Fruit fly (Drosophila melanogaster) whole organism, embryonic: ENCODE measurements around the gene CG14966.

ENCODE experiments used
- Bteb2 ChIP-seq: fragments of 200-800 bp; sonication (Bioruptor generic); optimal IDR thresholded peaks from 2 replicates; lab custom pipeline; 2016; ENCODE audit warnings: missing biosample characterization, missing genetic modification characterization
- CG10321 ChIP-seq: fragments of 200-800 bp; sonication (Bioruptor generic); IDR thresholded peaks from 2 replicates; pipeline ENCODE4 v1.3.6; 2022; ENCODE audit warnings: missing biosample characterization, missing genetic modification characterization
- CG11695 ChIP-seq: fragments of 200-800 bp; sonication (Bioruptor generic); IDR thresholded peaks from 3 replicates; pipeline ENCODE4 v1.3.6; 2022; ENCODE audit warnings: missing biosample characterization, missing genetic modification characterization
- CG12219 ChIP-seq: fragments of 200-800 bp; sonication (Bioruptor generic); optimal IDR thresholded peaks from 3 replicates; lab custom pipeline; 2018; ENCODE audit warnings: missing biosample characterization, mild to moderate bottlenecking, missing genetic modification characterization
- CG12236 ChIP-seq: fragments of 200-800 bp; sonication (Bioruptor generic); optimal IDR thresholded peaks from 2 replicates; lab custom pipeline; 2016; ENCODE audit warnings: missing biosample characterization, missing genetic modification characterization
- CG16813 ChIP-seq: fragments of 200-800 bp; sonication (Bioruptor generic); IDR thresholded peaks from 3 replicates; pipeline ENCODE4 v1.3.6; 2022; ENCODE audit warnings: missing biosample characterization, missing genetic modification characterization; ENCODE audit not compliant: partially characterized antibody
- CG18011 ChIP-seq: fragments of 200-800 bp; sonication (Bioruptor generic); optimal IDR thresholded peaks from 2 replicates; lab custom pipeline; 2017; ENCODE audit warnings: missing biosample characterization, missing genetic modification characterization, mild to moderate bottlenecking, moderate library complexity, missing genotype
- CG18619 ChIP-seq: fragments of 200-800 bp; sonication (Bioruptor generic); optimal IDR thresholded peaks from 3 replicates; lab custom pipeline; 2017; ENCODE audit warnings: missing biosample characterization, mild to moderate bottlenecking, missing genetic modification characterization
- CG4404 ChIP-seq: fragments of 200-800 bp; sonication (Bioruptor generic); IDR thresholded peaks from 2 replicates; pipeline ENCODE4 v1.3.6; 2022; ENCODE audit warnings: missing biosample characterization, missing genetic modification characterization
- CG4730 ChIP-seq: fragments of 200-800 bp; sonication (Bioruptor generic); IDR thresholded peaks from 2 replicates; pipeline ENCODE4 v1.3.6; 2022; ENCODE audit warnings: missing biosample characterization, missing genetic modification characterization
- CG7556 ChIP-seq: fragments of 200-800 bp; sonication (Bioruptor generic); optimal IDR thresholded peaks from 2 replicates; lab custom pipeline; 2017; ENCODE audit warnings: missing biosample characterization, mild to moderate bottlenecking, missing genetic modification characterization
- CG9215 ChIP-seq: fragments of 200-800 bp; sonication (Bioruptor generic); IDR thresholded peaks from 2 replicates; pipeline ENCODE4 v1.3.6; 2022; ENCODE audit warnings: missing biosample characterization, missing genetic modification characterization
- CHES-1-like ChIP-seq: fragments of 200-800 bp; sonication (Bioruptor generic); optimal IDR thresholded peaks from 2 replicates; lab custom pipeline; 2016; ENCODE audit warnings: missing biosample characterization, missing genetic modification characterization
- D19A ChIP-seq: fragments of 200-800 bp; optimal IDR thresholded peaks from 3 replicates; lab custom pipeline; 2019; ENCODE audit warnings: missing biosample characterization, mild to moderate bottlenecking, missing genetic modification characterization, moderate library complexity
- Dp ChIP-seq: fragments of 200-800 bp; sonication (Bioruptor generic); optimal IDR thresholded peaks from 2 replicates; lab custom pipeline; 2018; ENCODE audit warnings: missing biosample characterization, mild to moderate bottlenecking, missing genetic modification characterization, moderate library complexity
- E2f2 ChIP-seq: fragments of 200-800 bp; sonication (Bioruptor generic); IDR thresholded peaks from 2 replicates; pipeline ENCODE4 v1.3.6; 2022; ENCODE audit warnings: missing biosample characterization, missing genetic modification characterization
- Hr51 ChIP-seq, 2 experiments: fragments of 200-800 bp; sonication (Bioruptor generic); optimal IDR thresholded peaks; 2 replicates in 1 of 2; 3 replicates in 1 of 2; lab custom pipeline; 2016 to 2018; ENCODE audit warnings: missing biosample characterization in 2 of 2, missing genetic modification characterization in 2 of 2, mild to moderate bottlenecking in 1 of 2, moderate library complexity in 1 of 2
- MESR4 ChIP-seq: fragments of 200-800 bp; sonication (Bioruptor generic); optimal IDR thresholded peaks from 2 replicates; lab custom pipeline; 2018; ENCODE audit warnings: missing biosample characterization, mild to moderate bottlenecking, missing genetic modification characterization, moderate library complexity
- MTF-1 ChIP-seq: fragments of 200-800 bp; sonication (Bioruptor generic); optimal IDR thresholded peaks from 2 replicates; lab custom pipeline; 2018; ENCODE audit warnings: missing biosample characterization, mild to moderate bottlenecking, missing genetic modification characterization, borderline replicate concordance
- Med ChIP-seq: fragments of 200-800 bp; sonication (Bioruptor generic); peaks from one replicate; lab custom pipeline; 2016; ENCODE audit warnings: missing biosample characterization, missing genetic modification characterization, mild to moderate bottlenecking, inconsistent platforms, moderate library complexity
- Oaz ChIP-seq: fragments of 200-800 bp; sonication (Bioruptor generic); IDR thresholded peaks from 2 replicates; pipeline ENCODE4 v1.3.6; 2022; ENCODE audit warnings: missing biosample characterization, missing genetic modification characterization
- Optix ChIP-seq: fragments of 200-800 bp; sonication (Bioruptor generic); IDR thresholded peaks from 3 replicates; pipeline ENCODE4 v1.3.6; 2022; ENCODE audit warnings: missing biosample characterization, missing genetic modification characterization
- Side ChIP-seq: fragments of 200-800 bp; sonication (Bioruptor generic); optimal IDR thresholded peaks from 2 replicates; lab custom pipeline; 2016; ENCODE audit warnings: missing biosample characterization, missing genetic modification characterization
- Sry-β ChIP-seq: fragments of 200-800 bp; sonication (Bioruptor generic); optimal IDR thresholded peaks from 2 replicates; lab custom pipeline; 2018; ENCODE audit warnings: missing biosample characterization, mild to moderate bottlenecking, missing genetic modification characterization, moderate library complexity
- TFAM ChIP-seq: fragments of 200-800 bp; sonication (Bioruptor generic); optimal IDR thresholded peaks from 2 replicates; lab custom pipeline; 2017; ENCODE audit warnings: missing biosample characterization, missing genetic modification characterization, inconsistent platforms
- Trl ChIP-seq, 3 experiments: fragments of >200 bp in 2 of 3; fragments of 200-800 bp in 1 of 3; sonication (Bioruptor generic) in 1 of 3; optimal IDR thresholded peaks; 2 replicates in 1 of 3; 3 replicates in 2 of 3; lab custom pipeline; 2016 to 2017; ENCODE audit warnings: missing biosample characterization in 1 of 3, missing genetic modification characterization in 1 of 3
- ase ChIP-seq: fragments of 200-800 bp; sonication (Bioruptor generic); IDR thresholded peaks from 3 replicates; pipeline ENCODE4 v1.3.6; 2022; ENCODE audit warnings: missing biosample characterization, missing genetic modification characterization
- chn ChIP-seq: fragments of 200-800 bp; sonication (Bioruptor generic); optimal IDR thresholded peaks from 2 replicates; lab custom pipeline; 2016; ENCODE audit warnings: missing biosample characterization, missing genetic modification characterization
- da ChIP-seq: fragments of 200-800 bp; sonication (Bioruptor generic); optimal IDR thresholded peaks from 2 replicates; lab custom pipeline; 2016; ENCODE audit warnings: missing biosample characterization, missing genetic modification characterization
- dati ChIP-seq: fragments of 200-800 bp; sonication (Bioruptor generic); IDR thresholded peaks from 2 replicates; pipeline ENCODE4 v1.3.6; 2022; ENCODE audit warnings: missing biosample characterization, missing genetic modification characterization
- en ChIP-seq: fragments of 200-800 bp; sonication (Bioruptor generic); optimal IDR thresholded peaks from 2 replicates; lab custom pipeline; 2016; ENCODE audit warnings: missing biosample characterization, missing genetic modification characterization
- fd3F ChIP-seq: fragments of 200-800 bp; sonication (Bioruptor generic); optimal IDR thresholded peaks from 2 replicates; lab custom pipeline; 2018; ENCODE audit warnings: missing biosample characterization, mild to moderate bottlenecking, missing genetic modification characterization, moderate library complexity
- ham ChIP-seq: fragments of 200-800 bp; sonication (Bioruptor generic); IDR thresholded peaks from 2 replicates; pipeline ENCODE4 v1.3.6; 2022; ENCODE audit warnings: missing biosample characterization, missing genetic modification characterization
- hb ChIP-seq: fragments of 200-800 bp; sonication (Bioruptor generic); IDR thresholded peaks from 3 replicates; pipeline ENCODE4 v1.3.6; 2022; ENCODE audit warnings: missing biosample characterization, missing genetic modification characterization; ENCODE audit not compliant: partially characterized antibody
- lola ChIP-seq, 3 experiments: fragments of >200 bp in 2 of 3; fragments of 200-800 bp in 1 of 3; sonication (Bioruptor generic) in 1 of 3; optimal IDR thresholded peaks; 2 replicates each; lab custom pipeline; 2017 to 2019; ENCODE audit warnings: missing biosample characterization in 3 of 3, missing genetic modification characterization in 3 of 3, mild to moderate bottlenecking in 1 of 3, moderate library complexity in 1 of 3
- nom ChIP-seq: fragments of 200-800 bp; sonication (Bioruptor generic); optimal IDR thresholded peaks from 2 replicates; lab custom pipeline; 2017; ENCODE audit warnings: missing biosample characterization, missing genetic modification characterization, mild to moderate bottlenecking, moderate library complexity, missing genetic modification reagents
- pan ChIP-seq, 4 experiments: fragments of >200 bp in 3 of 4; fragments of 200-800 bp in 1 of 4; sonication (Bioruptor generic) in 1 of 4; optimal IDR thresholded peaks in 3 of 4; IDR thresholded peaks in 1 of 4; 2 replicates each; pipeline versions ENCODE4 v1.3.6 to Lab custom; 2017 to 2022; ENCODE audit warnings: missing biosample characterization in 2 of 4, missing genetic modification characterization in 2 of 4, mixed read lengths in 1 of 4
- pb ChIP-seq: fragments of 200-800 bp; sonication (Bioruptor generic); optimal IDR thresholded peaks from 3 replicates; lab custom pipeline; 2016; ENCODE audit warnings: missing biosample characterization, missing genetic modification characterization
- row ChIP-seq: fragments of 200-800 bp; sonication (Bioruptor generic); IDR thresholded peaks from 3 replicates; pipeline ENCODE4 v1.3.6; 2022; ENCODE audit warnings: missing biosample characterization, missing genetic modification characterization
- sens-2 ChIP-seq: fragments of 200-800 bp; sonication (Bioruptor generic); IDR thresholded peaks from 2 replicates; pipeline ENCODE4 v1.3.6; 2022; ENCODE audit warnings: missing biosample characterization, missing genetic modification characterization
- seq ChIP-seq: fragments of 200-800 bp; sonication (Bioruptor generic); IDR thresholded peaks from 2 replicates; pipeline ENCODE4 v1.3.6; 2022; ENCODE audit warnings: missing biosample characterization, missing genetic modification characterization
- sim ChIP-seq: fragments of 200-800 bp; sonication (Bioruptor generic); IDR thresholded peaks from 2 replicates; pipeline ENCODE4 v1.3.6; 2022; ENCODE audit warnings: missing biosample characterization, missing genetic modification characterization
- stc ChIP-seq: fragments of 200-800 bp; sonication (Bioruptor generic); IDR thresholded peaks from 2 replicates; pipeline ENCODE4 v1.3.6; 2022; ENCODE audit warnings: missing biosample characterization, missing genetic modification characterization
- tio ChIP-seq: fragments of 200-800 bp; sonication (Bioruptor generic); optimal IDR thresholded peaks from 2 replicates; lab custom pipeline; 2017; ENCODE audit warnings: missing biosample characterization, missing genetic modification characterization, inconsistent platforms
- tup ChIP-seq: fragments of 200-800 bp; sonication (Bioruptor generic); optimal IDR thresholded peaks from 2 replicates; lab custom pipeline; 2016; ENCODE audit warnings: missing biosample characterization, mild to moderate bottlenecking, missing genetic modification characterization, moderate library complexity
- unpg ChIP-seq: fragments of 200-800 bp; sonication (Bioruptor generic); optimal IDR thresholded peaks from 3 replicates; lab custom pipeline; 2018; ENCODE audit warnings: missing biosample characterization, mild to moderate bottlenecking, missing genetic modification characterization, moderate library complexity
- zfh2 ChIP-seq: fragments of 200-800 bp; sonication (Bioruptor generic); optimal IDR thresholded peaks from 2 replicates; lab custom pipeline; 2016; ENCODE audit warnings: missing biosample characterization, missing genetic modification characterization

The CG14966 gene

DNA sequence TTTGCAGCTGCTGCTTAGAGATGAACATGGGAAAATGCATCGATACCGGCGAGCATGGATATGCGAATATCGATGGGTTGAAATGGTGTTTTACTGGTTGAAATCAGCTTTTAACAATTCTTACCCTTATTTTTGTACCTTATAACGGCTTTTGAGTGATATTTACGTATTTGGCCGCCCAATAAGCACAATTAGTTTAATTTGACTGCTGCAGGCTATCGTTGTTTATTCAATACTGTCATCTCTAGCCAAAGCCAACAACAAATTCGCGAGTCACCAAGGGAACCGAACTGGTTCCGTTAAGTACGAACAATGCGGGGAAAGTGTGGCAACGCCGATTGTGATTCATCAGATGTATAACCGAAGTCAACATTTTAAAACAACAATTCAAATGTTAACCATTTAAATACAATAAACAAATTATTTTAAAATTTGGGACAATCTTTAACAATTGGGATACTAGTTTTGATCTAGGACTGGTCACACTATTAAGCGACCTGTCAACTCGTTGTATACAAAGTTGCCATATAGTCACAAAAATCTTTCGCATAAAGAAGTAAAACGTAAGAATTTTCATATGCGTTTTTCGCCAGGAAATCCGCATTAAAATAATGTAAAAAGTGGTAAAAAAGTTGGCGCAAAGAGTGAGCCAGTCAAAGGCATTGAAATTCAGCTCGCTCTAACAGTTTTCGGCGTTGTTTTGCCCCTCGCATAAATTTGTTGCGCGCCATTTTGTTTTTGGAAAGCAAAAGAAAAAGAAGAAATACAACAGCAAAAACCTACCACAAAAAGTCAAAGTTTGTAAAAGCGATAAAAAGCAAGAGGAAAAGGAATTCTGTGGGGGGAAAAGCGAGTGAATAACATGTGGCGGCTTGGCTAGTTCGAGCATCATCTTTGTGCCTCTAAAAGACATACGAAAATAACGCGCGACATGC, 49.0 kb downstream of the CG14966 start, which contains the start of the genes Usp5 and BtbVII (continued):
- TF ChIP-seq MTF-1 (GFP tag; lab: Kevin White, UChicago): no peak
- peak; percentile 51 for TF ChIP-seq unpg (GFP tag; lab: Kevin White, UChicago)
- no peak for TF ChIP-seq sens-2 (GFP tag; lab: Robert Waterston, UW)
- no peak for TF ChIP-seq pan (optimal IDR thresholded peaks at IDR 0.05; lab: Kevin White, UChicago)
- TF ChIP-seq pan (GFP tag; optimal IDR thresholded peaks at IDR 0.05 in 1 of 2, IDR thresholded peaks at IDR 0.05 in 1 of 2): peak in 1 of 2 experiments; percentile 50
- TF ChIP-seq lola (GFP tag; optimal IDR thresholded peaks at IDR 0.05; lab: Kevin White, UChicago): peak in 1 of 3 experiments; percentile 55
- peak; percentile 56 for TF ChIP-seq MESR4
- TF ChIP-seq seq (GFP tag; lab: Robert Waterston, UW): no peak
- peak; percentile 50; the same call in 1 of the 2 replicates for TF ChIP-seq CG4404 (GFP tag; lab: Robert Waterston, UW)
- no peak for TF ChIP-seq CG10321 (GFP tag; lab: Robert Waterston, UW)
- peak; percentile 43 for TF ChIP-seq pb (GFP tag; lab: Kevin White, UChicago)
- no peak for TF ChIP-seq D19A
- TF ChIP-seq da (GFP tag; lab: Kevin White, UChicago): peak; percentile 17
- no peak for TF ChIP-seq TFAM
- TF ChIP-seq ham (GFP tag; lab: Robert Waterston, UW): no peak
- peak; percentile 87 for TF ChIP-seq chn (GFP tag; lab: Kevin White, UChicago)
- TF ChIP-seq CG12236 (GFP tag; lab: Kevin White, UChicago): no peak
- TF ChIP-seq tio: no peak
- peak; percentile 49 for TF ChIP-seq tup (GFP tag; lab: Kevin White, UChicago)
- 0 out of 2 replicates have a peak, but pooled peaks have one; percentile 25 for TF ChIP-seq Oaz (GFP tag; lab: Robert Waterston, UW)
- TF ChIP-seq Med (GFP tag; lab: Kevin White, UChicago): peak; percentile 96
- 0 out of 2 replicates have a peak, but pooled peaks have one; percentile 7 for TF ChIP-seq sim (GFP tag; lab: Robert Waterston, UW)
- TF ChIP-seq CG18619: peak; percentile 4
- no peak for TF ChIP-seq Trl (optimal IDR thresholded peaks at IDR 0.05; lab: Kevin White, UChicago)
- peak; percentile 67 for TF ChIP-seq Trl (GFP tag; optimal IDR thresholded peaks at IDR 0.05; lab: Kevin White, UChicago)
- TF ChIP-seq E2f2: peak; percentile 49; the same call in 1 of the 2 replicates
- peak; percentile 95 for TF ChIP-seq CG16813 (GFP tag; lab: Robert Waterston, UW)
- TF ChIP-seq CG12219 (GFP tag; lab: Kevin White, UChicago): peak; percentile 44
- peak; percentile 36 for TF ChIP-seq fd3F
- no peak for TF ChIP-seq dati (GFP tag; lab: Robert Waterston, UW)
- no peak; the same call in 2 of the 3 replicates for TF ChIP-seq CG11695 (GFP tag; lab: Robert Waterston, UW)
- no peak; the same call in 2 of the 3 replicates for TF ChIP-seq ase
- peak; percentile 47 to 49 for TF ChIP-seq Hr51 (GFP tag; optimal IDR thresholded peaks at IDR 0.05; lab: Kevin White, UChicago)
- peak; percentile 56 for TF ChIP-seq Side (GFP tag; lab: Kevin White, UChicago)
- TF ChIP-seq CG7556 (GFP tag; lab: Kevin White, UChicago): no peak
- no peak for TF ChIP-seq en (GFP tag; lab: Kevin White, UChicago)
- peak; percentile 90 for TF ChIP-seq row (GFP tag; lab: Robert Waterston, UW)
- peak; percentile 44 for TF ChIP-seq Dp (GFP tag; lab: Kevin White, UChicago)
- TF ChIP-seq CG9215 (GFP tag; lab: Robert Waterston, UW): peak; percentile 39; the same call in 1 of the 2 replicates
- TF ChIP-seq CHES-1-like (GFP tag; lab: Kevin White, UChicago): peak; percentile 62
- no peak for TF ChIP-seq Sry-β (GFP tag; lab: Kevin White, UChicago)
- peak; percentile 72 for TF ChIP-seq zfh2 (GFP tag; lab: Kevin White, UChicago)
- TF ChIP-seq hb (GFP tag; lab: Robert Waterston, UW): peak; percentile 91
- no peak for TF ChIP-seq stc (GFP tag; lab: Robert Waterston, UW)
- peak; percentile 33; the same call in 1 of the 3 replicates for TF ChIP-seq Optix (GFP tag; lab: Robert Waterston, UW)
- peak; percentile 51 for TF ChIP-seq nom (GFP tag; lab: Kevin White, UChicago)
- no peak for TF ChIP-seq CG18011 (GFP tag; lab: Kevin White, UChicago)
- peak; percentile 57 for TF ChIP-seq Bteb2 (GFP tag; lab: Kevin White, UChicago)
- TF ChIP-seq CG4730 (GFP tag; lab: Robert Waterston, UW): no peak
